Fruit fly (Drosophila melanogaster) Kc167 (cell line): Measurements from ENCODE around the gene SdhBL.

Source experiments
- Sin3A ChIP-seq: fragments of >200 bp; optimal IDR thresholded peaks from 2 replicates; lab custom pipeline; 2018; ENCODE audit warnings: missing external identifiers
- h ChIP-seq: fragments of >200 bp; optimal IDR thresholded peaks from 3 replicates; lab custom pipeline; 2018; ENCODE audit warnings: missing external identifiers

dm6 chrX:18897906-18898305, 3.7 kb downstream of the SdhBL start:
- no peak for TF ChIP-seq h (lab: Kevin White, UChicago)
- TF ChIP-seq Sin3A, result no peak
